Fruit fly (Drosophila melanogaster) Kc167 (cell line): ENCODE data around the gene CG17816.

Source experiments
- Myc ChIP-seq: fragments of >200 bp; optimal IDR thresholded peaks from 2 replicates; lab custom pipeline; 2017; ENCODE audit warnings: missing external identifiers
- Sin3A ChIP-seq: fragments of >200 bp; optimal IDR thresholded peaks from 2 replicates; lab custom pipeline; 2018; ENCODE audit warnings: missing external identifiers
- h ChIP-seq: fragments of >200 bp; optimal IDR thresholded peaks from 3 replicates; lab custom pipeline; 2018; ENCODE audit warnings: missing external identifiers
- insv ChIP-seq: fragments of >200 bp; optimal IDR thresholded peaks from 3 replicates; lab custom pipeline; 2018; ENCODE audit warnings: missing external identifiers
- psq ChIP-seq: fragments of >200 bp; optimal IDR thresholded peaks from 2 replicates; lab custom pipeline; 2017; ENCODE audit warnings: missing external identifiers
- ttk ChIP-seq: sonication (Bioruptor generic); optimal IDR thresholded peaks from 2 replicates; lab custom pipeline; 2017; ENCODE audit warnings: missing external identifiers

dm6 chr3R:7809662-7810621 is 76.6 kb downstream of the CG17816 start, which contains the start of the genes CG2993 and sgll:
- no peak for TF ChIP-seq psq (lab: Kevin White, UChicago)
- TF ChIP-seq insv (lab: Kevin White, UChicago), result no peak
- TF ChIP-seq Myc (lab: Kevin White, UChicago), result no peak
- no peak for TF ChIP-seq h
- TF ChIP-seq Sin3A (lab: Kevin White, UChicago), result no peak
- TF ChIP-seq ttk (lab: Kevin White, UChicago), result no peak
